Fruit fly (Drosophila melanogaster) whole organism, pupa: ENCODE data around the gene CG32428.
A peak's percentile ranks its signal among the peaks of the same experiment; 100 is the strongest.

Experiments used
- CG10348 ChIP-seq: fragments of 200-800 bp; sonication (Bioruptor generic); IDR thresholded peaks from 2 replicates; pipeline ENCODE4 v1.3.6; 2022; ENCODE audit warnings: missing biosample characterization, missing genetic modification characterization
- CG12605 ChIP-seq: fragments of 200-800 bp; sonication (Bioruptor generic); IDR thresholded peaks from 2 replicates; pipeline ENCODE4 v1.3.6; 2022; ENCODE audit warnings: missing biosample characterization, missing genetic modification characterization
- CG13204 ChIP-seq: fragments of 200-800 bp; sonication (Bioruptor generic); optimal IDR thresholded peaks from 2 replicates; lab custom pipeline; 2018; ENCODE audit warnings: missing biosample characterization, mild to moderate bottlenecking, missing genetic modification characterization, moderate library complexity
- CG14655 ChIP-seq: fragments of 200-800 bp; sonication (Bioruptor generic); optimal IDR thresholded peaks from 3 replicates; lab custom pipeline; 2017; ENCODE audit warnings: mild to moderate bottlenecking, missing biosample characterization, missing genetic modification reagents, missing genetic modification characterization
- CG15710 ChIP-seq: fragments of 200-800 bp; sonication (Bioruptor generic); optimal IDR thresholded peaks from 2 replicates; lab custom pipeline; 2018; ENCODE audit warnings: missing biosample characterization, mild to moderate bottlenecking, missing genetic modification characterization, moderate library complexity
- CG17806 ChIP-seq: fragments of 200-800 bp; sonication (Bioruptor generic); optimal IDR thresholded peaks from 2 replicates; lab custom pipeline; 2018; ENCODE audit warnings: missing biosample characterization, mild to moderate bottlenecking, missing genetic modification characterization, moderate library complexity
- CG32121 ChIP-seq: fragments of 200-800 bp; sonication (Bioruptor generic); IDR thresholded peaks from 2 replicates; pipeline ENCODE4 v1.3.6; 2022; ENCODE audit warnings: missing biosample characterization, missing genetic modification characterization
- CG34367 ChIP-seq: fragments of 200-800 bp; sonication (Bioruptor generic); optimal IDR thresholded peaks from 2 replicates; lab custom pipeline; 2018; ENCODE audit warnings: missing biosample characterization, mild to moderate bottlenecking, missing genetic modification characterization
- CG4496 ChIP-seq: fragments of 200-800 bp; sonication (Bioruptor generic); IDR thresholded peaks from 3 replicates; pipeline ENCODE4 v1.3.6; 2022; ENCODE audit warnings: missing biosample characterization, missing genetic modification characterization
- CG8159 ChIP-seq: fragments of 200-800 bp; sonication (Bioruptor generic); optimal IDR thresholded peaks from 3 replicates; lab custom pipeline; 2018; ENCODE audit warnings: missing biosample characterization, mild to moderate bottlenecking, missing genetic modification characterization, moderate library complexity
- CG8301 ChIP-seq: fragments of 200-800 bp; sonication (Bioruptor generic); optimal IDR thresholded peaks from 2 replicates; lab custom pipeline; 2018; ENCODE audit warnings: missing biosample characterization, mild to moderate bottlenecking, missing genetic modification characterization
- CG9948 ChIP-seq: fragments of 200-800 bp; sonication (Bioruptor generic); optimal IDR thresholded peaks from 2 replicates; lab custom pipeline; 2018; ENCODE audit warnings: missing biosample characterization, mild to moderate bottlenecking, missing genetic modification characterization, moderate library complexity
- D1 ChIP-seq: fragments of 200-800 bp; sonication (Bioruptor generic); optimal IDR thresholded peaks from 2 replicates; lab custom pipeline; 2018; ENCODE audit warnings: missing biosample characterization, mild to moderate bottlenecking, missing genetic modification characterization, moderate library complexity
- EcR ChIP-seq: fragments of 200-800 bp; sonication (Bioruptor generic); optimal IDR thresholded peaks from 3 replicates; lab custom pipeline; 2019; ENCODE audit warnings: missing biosample characterization, missing genetic modification characterization, mild to moderate bottlenecking, moderate library complexity, missing genetic modification reagents
- Ets98B ChIP-seq: fragments of 200-800 bp; sonication (Bioruptor generic); IDR thresholded peaks from 2 replicates; pipeline ENCODE4 v1.3.6; 2022; ENCODE audit warnings: missing biosample characterization, missing genetic modification characterization
- Pif1A ChIP-seq: fragments of 200-800 bp; sonication (Bioruptor generic); optimal IDR thresholded peaks from 3 replicates; lab custom pipeline; 2016; ENCODE audit warnings: missing biosample characterization, missing genetic modification characterization
- Pif1B ChIP-seq: fragments of 200-800 bp; sonication (Bioruptor generic); optimal IDR thresholded peaks from 3 replicates; lab custom pipeline; 2016; ENCODE audit warnings: missing biosample characterization, missing genetic modification characterization
- Snoo ChIP-seq: fragments of 200-800 bp; sonication (Bioruptor generic); optimal IDR thresholded peaks from 3 replicates; lab custom pipeline; 2017; ENCODE audit warnings: missing biosample characterization, mild to moderate bottlenecking, missing genetic modification characterization, inconsistent platforms
- fd96Ca ChIP-seq: fragments of 200-800 bp; sonication (Bioruptor generic); IDR thresholded peaks from 3 replicates; pipeline ENCODE4 v1.3.6; 2022; ENCODE audit warnings: missing biosample characterization, missing genetic modification characterization
- gl ChIP-seq: fragments of 200-800 bp; sonication (Bioruptor generic); optimal IDR thresholded peaks from 2 replicates; lab custom pipeline; 2018; ENCODE audit warnings: missing biosample characterization, mild to moderate bottlenecking, missing genetic modification characterization
- rn ChIP-seq: fragments of 200-800 bp; sonication (Bioruptor generic); IDR thresholded peaks from 2 replicates; pipeline ENCODE4 v1.3.6; 2022; ENCODE audit warnings: missing biosample characterization, missing genetic modification characterization

CG32428 gene

dm6 chr3L:20441632-20442469 is 31.7 kb downstream of the CG32428 start, which contains the start of gene CG5910:
CG5910 (plus strand) TSS chr3L:20442419.
- TF ChIP-seq CG13204 (no peak), CG8159 (tag; lab: Kevin White, UChicago) (peak; percentile 92), CG15710 (peak; percentile 84), Pif1A (GFP tag; lab: Kevin White, UChicago) (no peak), CG32121 (GFP tag; lab: Robert Waterston, UW) (peak; percentile 26; the same call in 1 of the 2 replicates), gl (tag; lab: Kevin White, UChicago) (peak; percentile 50), fd96Ca (GFP tag; lab: Robert Waterston, UW) (no peak), CG9948 (tag; lab: Kevin White, UChicago) (peak; percentile 84), Snoo (tag; lab: Kevin White, UChicago) (peak; percentile 79), CG34367 (tag; lab: Kevin White, UChicago) (peak; percentile 73), CG17806 (tag; lab: Kevin White, UChicago) (peak; percentile 80), CG4496 (GFP tag; lab: Robert Waterston, UW) (no peak)
- TF ChIP-seq, all 21 proteins: peak for 8

dm6 chr3L:20440902-20441429 is 32.6 kb downstream of the CG32428 start:
- no peak for TF ChIP-seq gl (tag; lab: Kevin White, UChicago)
- TF ChIP-seq CG9948 (tag; lab: Kevin White, UChicago), result no peak
- TF ChIP-seq CG8159 (tag; lab: Kevin White, UChicago), result no peak
- no peak for TF ChIP-seq CG13204
- no peak for TF ChIP-seq CG12605
- no peak for TF ChIP-seq Snoo (tag; lab: Kevin White, UChicago)
- no peak for TF ChIP-seq fd96Ca (GFP tag; lab: Robert Waterston, UW)

dm6 chr3L:20439772-20440171 is 33.8 kb downstream of the CG32428 start, which contains the start of gene Hpd:
Hpd (minus strand) TSS chr3L:20439872.
- TF ChIP-seq CG32121 (GFP tag; lab: Robert Waterston, UW), result no peak
- no peak for TF ChIP-seq CG10348 (GFP tag; lab: Robert Waterston, UW)
- TF ChIP-seq CG8301, result no peak
- TF ChIP-seq D1 (tag; lab: Kevin White, UChicago), result no peak
- TF ChIP-seq Pif1B (GFP tag; lab: Kevin White, UChicago), result no peak
- TF ChIP-seq Snoo (tag; lab: Kevin White, UChicago), result no peak
- TF ChIP-seq Pif1A (GFP tag; lab: Kevin White, UChicago), result no peak
- no peak for TF ChIP-seq EcR (GFP tag; lab: Kevin White, UChicago)
- no peak for TF ChIP-seq fd96Ca (GFP tag; lab: Robert Waterston, UW)
- no peak for TF ChIP-seq CG8159 (tag; lab: Kevin White, UChicago)
- TF ChIP-seq CG34367 (tag; lab: Kevin White, UChicago), result no peak

dm6 chr3L:20436069-20436468 is 37.5 kb downstream of the CG32428 start, which contains the start of the genes mRpL15 and CtIP:
mRpL15 (minus strand) TSS chr3L:20436209.
CtIP (plus strand) TSS chr3L:20436250.
- TF ChIP-seq CG34367 (tag; lab: Kevin White, UChicago) (no peak), EcR (GFP tag; lab: Kevin White, UChicago) (no peak), CG8301 (no peak), Snoo (tag; lab: Kevin White, UChicago) (no peak), Pif1B (GFP tag; lab: Kevin White, UChicago) (no peak), CG10348 (GFP tag; lab: Robert Waterston, UW) (no peak), rn (no peak), CG13204 (no peak), CG4496 (GFP tag; lab: Robert Waterston, UW) (no peak), CG12605 (no peak), gl (tag; lab: Kevin White, UChicago) (no peak), CG17806 (tag; lab: Kevin White, UChicago) (no peak), CG14655 (GFP tag; lab: Kevin White, UChicago) (no peak), Ets98B (GFP tag; lab: Robert Waterston, UW) (no peak), Pif1A (GFP tag; lab: Kevin White, UChicago) (no peak), CG32121 (GFP tag; lab: Robert Waterston, UW) (no peak)

dm6 chr3L:20432297-20432696 is 41.2 kb downstream of the CG32428 start, which contains the start of the genes Las and Psn:
Las (minus strand) TSS chr3L:20432361.
Psn (plus strand) TSS chr3L:20432468.
- no peak for TF ChIP-seq CG17806 (tag; lab: Kevin White, UChicago)
- TF ChIP-seq CG8159 (tag; lab: Kevin White, UChicago), result no peak
- no peak for TF ChIP-seq CG4496 (GFP tag; lab: Robert Waterston, UW)
- no peak for TF ChIP-seq Ets98B (GFP tag; lab: Robert Waterston, UW)
- TF ChIP-seq CG9948 (tag; lab: Kevin White, UChicago), result no peak
- no peak for TF ChIP-seq CG8301
- TF ChIP-seq CG10348 (GFP tag; lab: Robert Waterston, UW), result no peak
- TF ChIP-seq Pif1B (GFP tag; lab: Kevin White, UChicago), result no peak
- no peak for TF ChIP-seq gl (tag; lab: Kevin White, UChicago)
- TF ChIP-seq, all 21 proteins: peak for 0
